Worm (Caenorhabditis elegans) whole organism, L3 larva: ENCODE results near the gene hoe-1.
A peak's percentile ranks its signal among the peaks of the same experiment; 100 is the strongest.

Experiments
- ceh-82 ChIP-seq: fragments of 150-350 bp; optimal IDR thresholded peaks from 2 replicates; lab custom pipeline; 2014; ENCODE audit warnings: missing biosample characterization, missing genetic modification characterization
- elt-1 ChIP-seq: fragments of 150-350 bp; optimal IDR thresholded peaks from 2 replicates; lab custom pipeline; 2014; ENCODE audit warnings: missing biosample characterization, missing genetic modification characterization
- elt-3 ChIP-seq, 3 experiments: fragments of 150-350 bp in 1 of 3; sonication (generic microtip) in 2 of 3; optimal IDR thresholded peaks; 2 replicates in 2 of 3; 4 replicates in 1 of 3; lab custom pipeline; 2014 to 2017; ENCODE audit warnings: missing biosample characterization in 3 of 3, missing genetic modification characterization in 3 of 3
- lin-15B ChIP-seq: fragments of 150-350 bp; optimal IDR thresholded peaks from 2 replicates; lab custom pipeline; 2014; ENCODE audit warnings: missing biosample characterization, missing genetic modification characterization
- lsy-12 ChIP-seq: sonication (generic microtip); optimal IDR thresholded peaks from 2 replicates; lab custom pipeline; 2016; ENCODE audit warnings: mild to moderate bottlenecking, missing genetic modification characterization, missing compliant biosample characterization
- mml-1 ChIP-seq: fragments of 150-350 bp; sonication (generic microtip); optimal IDR thresholded peaks from 3 replicates; lab custom pipeline; 2014; ENCODE audit warnings: missing biosample characterization, missing genetic modification characterization
- nfya-1 ChIP-seq: sonication (generic microtip); optimal IDR thresholded peaks from 2 replicates; lab custom pipeline; 2017; ENCODE audit warnings: missing genetic modification characterization, mild to moderate bottlenecking, missing compliant biosample characterization, antibody characterized with exemption, moderate library complexity; ENCODE audit not compliant: insufficient read depth
- nhr-23 ChIP-seq: fragments of 150-350 bp; optimal IDR thresholded peaks from 2 replicates; lab custom pipeline; 2014; ENCODE audit warnings: missing biosample characterization, missing genetic modification reagents, missing genetic modification characterization
- nhr-28 ChIP-seq: fragments of 150-350 bp; optimal IDR thresholded peaks from 2 replicates; lab custom pipeline; 2014; ENCODE audit warnings: missing biosample characterization, missing genetic modification characterization
- nhr-77 ChIP-seq: fragments of 150-350 bp; optimal IDR thresholded peaks from 2 replicates; lab custom pipeline; 2014; ENCODE audit warnings: missing biosample characterization, missing genetic modification characterization
- sea-2 ChIP-seq: fragments of 150-350 bp; sonication (generic microtip); optimal IDR thresholded peaks from 4 replicates; lab custom pipeline; 2014; ENCODE audit warnings: missing biosample characterization, missing genetic modification reagents, missing genetic modification characterization
- skn-1 ChIP-seq: fragments of 150-350 bp; optimal IDR thresholded peaks from 2 replicates; lab custom pipeline; 2014; ENCODE audit warnings: missing biosample characterization, missing genetic modification characterization
- tbx-2 ChIP-seq: sonication (generic microtip); optimal IDR thresholded peaks from 2 replicates; lab custom pipeline; 2016; ENCODE audit warnings: mild to moderate bottlenecking, missing genetic modification characterization, missing compliant biosample characterization
- ztf-11 ChIP-seq: fragments of 150-350 bp; optimal IDR thresholded peaks from 2 replicates; lab custom pipeline; 2014; ENCODE audit warnings: missing biosample characterization, missing genetic modification characterization

- TF ChIP-seq ztf-11 (tag; lab: Kevin White, UChicago) (no peak), skn-1 (tag; lab: Kevin White, UChicago) (no peak), elt-1 (tag; lab: Kevin White, UChicago) (no peak), elt-3 (tag; optimal IDR thresholded peaks at IDR 0.05; lab: Kevin White, UChicago) (no peak), nhr-77 (tag; lab: Kevin White, UChicago) (no peak), nhr-28 (tag; lab: Kevin White, UChicago) (no peak), lin-15B (peak; percentile 68), lsy-12 (tag; lab: Kevin White, UChicago) (peak; percentile 45), nfya-1 (tag; lab: Kevin White, UChicago) (peak; percentile 92), tbx-2 (tag; lab: Kevin White, UChicago) (no peak), mml-1 (tag; lab: Kevin White, UChicago) (no peak), nhr-23 (tag; lab: Kevin White, UChicago) (peak; percentile 72), sea-2 (GFP tag; lab: Kevin White, UChicago) (no peak), ceh-82 (tag; lab: Kevin White, UChicago) (no peak)
Observed at ce11 chrIV:4705182-4705581, 38.9 kb downstream of the hoe-1 start.
